Worm (Caenorhabditis elegans) whole organism, L3 larva: ENCODE results near the gene ZK1010.2.

ENCODE experiments used
- egl-27 ChIP-seq: sonication (generic microtip); optimal IDR thresholded peaks from 4 replicates; lab custom pipeline; 2017; ENCODE audit warnings: missing biosample characterization, missing genetic modification reagents, missing genetic modification characterization
- elt-2 ChIP-seq: sonication (generic microtip); optimal IDR thresholded peaks from 2 replicates; lab custom pipeline; 2016; ENCODE audit warnings: missing genetic modification reagents, mild to moderate bottlenecking, missing genetic modification characterization, missing compliant biosample characterization
- lin-39 ChIP-seq: fragments of 150-350 bp; optimal IDR thresholded peaks from 2 replicates; lab custom pipeline; 2018; ENCODE audit warnings: missing biosample characterization, missing genetic modification reagents, missing genetic modification characterization
- nfya-1 ChIP-seq: sonication (generic microtip); optimal IDR thresholded peaks from 2 replicates; lab custom pipeline; 2017; ENCODE audit warnings: missing genetic modification characterization, mild to moderate bottlenecking, missing compliant biosample characterization, antibody characterized with exemption, moderate library complexity; ENCODE audit not compliant: insufficient read depth
- nhr-12 ChIP-seq: fragments of 150-350 bp; optimal IDR thresholded peaks from 2 replicates; lab custom pipeline; 2014; ENCODE audit warnings: missing biosample characterization, missing genetic modification characterization
- nhr-77 ChIP-seq: fragments of 150-350 bp; optimal IDR thresholded peaks from 2 replicates; lab custom pipeline; 2014; ENCODE audit warnings: missing biosample characterization, missing genetic modification characterization
- pha-4 ChIP-seq: fragments of 150-350 bp; optimal IDR thresholded peaks from 2 replicates; lab custom pipeline; 2014; ENCODE audit warnings: missing biosample characterization, missing genetic modification reagents, missing genetic modification characterization
- unc-62 ChIP-seq: fragments of 150-350 bp; sonication (generic microtip); optimal IDR thresholded peaks from 4 replicates; lab custom pipeline; 2014; ENCODE audit warnings: missing biosample characterization, missing genetic modification reagents, missing genetic modification characterization
- zag-1 ChIP-seq: fragments of 150-350 bp; optimal IDR thresholded peaks from 2 replicates; lab custom pipeline; 2014; ENCODE audit warnings: missing biosample characterization, missing genetic modification characterization

DNA sequence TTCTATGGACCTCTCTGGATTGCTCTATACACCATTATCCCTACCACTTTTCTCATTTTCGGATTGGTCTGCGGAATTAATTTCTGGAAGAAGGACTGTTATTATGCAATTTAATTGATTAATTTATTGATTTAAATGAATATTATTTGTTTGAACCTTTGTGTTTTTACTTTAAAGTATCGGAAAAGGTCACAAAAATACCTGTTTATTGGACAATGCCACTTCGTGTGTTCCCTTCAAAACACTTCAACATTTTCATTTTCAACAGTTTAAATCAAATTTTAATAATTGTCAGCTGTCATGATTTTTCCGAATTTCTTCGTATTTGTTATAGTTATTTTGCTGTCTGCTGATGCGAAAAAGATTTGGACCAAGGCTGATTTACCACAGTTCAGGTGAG is 13.3 kb upstream of the ZK1010.2 start, which contains the start of gene ZK1010.12:
- TF ChIP-seq lin-39 (tag; lab: Kevin White, UChicago) (no peak), zag-1 (tag; lab: Kevin White, UChicago) (no peak), elt-2 (tag; lab: Kevin White, UChicago) (no peak), nfya-1 (tag; lab: Kevin White, UChicago) (no peak), nhr-77 (tag; lab: Kevin White, UChicago) (no peak), pha-4 (tag; lab: Kevin White, UChicago) (no peak), egl-27 (no peak), unc-62 (no peak), nhr-12 (tag; lab: Kevin White, UChicago) (no peak)
